Worm (Caenorhabditis elegans) whole organism, young adult: ENCODE results near the gene fut-4.
A peak's percentile ranks its signal among the peaks of the same experiment; 100 is the strongest.

Experiments used
- F37B4.10 ChIP-seq: fragments of 200-800 bp; sonication (Bioruptor generic); IDR thresholded peaks from 2 replicates; pipeline ENCODE4 v1.3.6; 2022; ENCODE audit warnings: missing genetic modification characterization, missing compliant biosample characterization
- F57C9.4 ChIP-seq: sonication (generic microtip); optimal IDR thresholded peaks from 2 replicates; lab custom pipeline; 2017; ENCODE audit warnings: mild to moderate bottlenecking, missing genetic modification characterization, missing compliant biosample characterization
- Y53G8AR.9 ChIP-seq: fragments of 200-800 bp; sonication (Bioruptor generic); conservative IDR thresholded peaks from 2 replicates; pipeline ENCODE4 v1.3.6; 2022; ENCODE audit warnings: missing genetic modification reagents, missing genetic modification characterization, missing compliant biosample characterization
- Y67H2A.10 ChIP-seq: fragments of 200-800 bp; sonication (Bioruptor generic); conservative IDR thresholded peaks from 2 replicates; pipeline ENCODE4 v1.3.6; 2022; ENCODE audit warnings: missing genetic modification reagents, missing genetic modification characterization, missing compliant biosample characterization
- ama-1 ChIP-seq, 3 experiments: fragments of 150-350 bp in 1 of 3; sonication (generic microtip) in 2 of 3; optimal IDR thresholded peaks; 2 replicates each; lab custom pipeline; 2014 to 2018; ENCODE audit warnings: missing biosample characterization in 2 of 3, missing genetic modification characterization in 2 of 3, missing genetic modification reagents in 2 of 3
- aptf-3 ChIP-seq: fragments of 200-800 bp; sonication (Bioruptor generic); IDR thresholded peaks from 2 replicates; pipeline ENCODE4 v1.3.6; 2022; ENCODE audit warnings: missing genetic modification characterization, missing compliant biosample characterization
- bed-2 ChIP-seq: fragments of 200-800 bp; sonication (Bioruptor generic); IDR thresholded peaks from 2 replicates; pipeline ENCODE4 v1.3.6; 2022; ENCODE audit warnings: missing genetic modification reagents, missing genetic modification characterization, missing compliant biosample characterization
- cebp-1 ChIP-seq, 2 experiments: fragments of 200-800 bp in 1 of 2; sonication (Bioruptor generic) in 1 of 2; sonication (generic microtip) in 1 of 2; IDR thresholded peaks in 1 of 2; optimal IDR thresholded peaks in 1 of 2; 2 replicates each; pipeline versions ENCODE4 v1.3.6 to Lab custom; 2017 to 2022; ENCODE audit warnings: missing compliant biosample characterization in 2 of 2, missing genetic modification characterization in 2 of 2, mild to moderate bottlenecking in 1 of 2, missing genetic modification reagents in 1 of 2, moderate library complexity in 1 of 2
- cebp-2 ChIP-seq: fragments of 200-800 bp; sonication (Bioruptor generic); IDR thresholded peaks from 2 replicates; pipeline ENCODE4 v1.3.6; 2022; ENCODE audit warnings: missing genetic modification characterization, missing compliant biosample characterization
- ceh-27 ChIP-seq: fragments of 200-800 bp; sonication (Bioruptor generic); optimal IDR thresholded peaks from 2 replicates; lab custom pipeline; 2018; ENCODE audit warnings: mild to moderate bottlenecking, missing genetic modification characterization, moderate library complexity, missing compliant biosample characterization
- dpff-1 ChIP-seq: sonication (generic microtip); optimal IDR thresholded peaks from 2 replicates; lab custom pipeline; 2017; ENCODE audit warnings: mild to moderate bottlenecking, missing genetic modification characterization, missing compliant biosample characterization
- dpl-1 ChIP-seq: fragments of 150-350 bp; optimal IDR thresholded peaks from 2 replicates; lab custom pipeline; 2014; ENCODE audit warnings: missing biosample characterization, missing genetic modification reagents, missing genetic modification characterization
- egrh-3 ChIP-seq: fragments of 200-800 bp; sonication (Bioruptor generic); IDR thresholded peaks from 2 replicates; pipeline ENCODE4 v1.3.6; 2022; ENCODE audit warnings: missing genetic modification reagents, missing genetic modification characterization, missing compliant biosample characterization
- hmg-1.2 ChIP-seq: fragments of 200-800 bp; sonication (Bioruptor generic); IDR thresholded peaks from 2 replicates; pipeline ENCODE4 v1.3.6; 2022; ENCODE audit warnings: missing genetic modification reagents, missing genetic modification characterization, missing compliant biosample characterization
- let-607 ChIP-seq, 2 experiments: fragments of 200-800 bp in 1 of 2; sonication (Bioruptor generic) in 1 of 2; sonication (generic microtip) in 1 of 2; optimal IDR thresholded peaks; 2 replicates each; lab custom pipeline; 2016 to 2018; ENCODE audit warnings: mild to moderate bottlenecking in 2 of 2, missing compliant biosample characterization in 2 of 2, missing genetic modification characterization in 2 of 2, moderate library complexity in 2 of 2, missing genotype in 1 of 2
- lin-54 ChIP-seq: fragments of 200-800 bp; sonication (Bioruptor generic); optimal IDR thresholded peaks from 2 replicates; lab custom pipeline; 2018; ENCODE audit warnings: mild to moderate bottlenecking, missing genetic modification characterization, missing compliant biosample characterization
- lsl-1 ChIP-seq: fragments of 200-800 bp; sonication (Bioruptor generic); optimal IDR thresholded peaks from 2 replicates; lab custom pipeline; 2018; ENCODE audit warnings: mild to moderate bottlenecking, missing genetic modification characterization, moderate library complexity, missing compliant biosample characterization
- madf-10 ChIP-seq: sonication (generic microtip); optimal IDR thresholded peaks from 2 replicates; lab custom pipeline; 2016; ENCODE audit warnings: mild to moderate bottlenecking, missing genetic modification characterization, missing compliant biosample characterization
- madf-6 ChIP-seq: fragments of 200-800 bp; sonication (Bioruptor generic); IDR thresholded peaks from 2 replicates; pipeline ENCODE4 v1.3.6; 2022; ENCODE audit warnings: missing genetic modification reagents, missing genetic modification characterization, missing compliant biosample characterization
- mcd-1 ChIP-seq: fragments of 200-800 bp; sonication (Bioruptor generic); IDR thresholded peaks from 2 replicates; pipeline ENCODE4 v1.3.6; 2022; ENCODE audit warnings: missing genetic modification reagents, missing genetic modification characterization, missing compliant biosample characterization
- nhr-120 ChIP-seq: fragments of 200-800 bp; sonication (Bioruptor generic); IDR thresholded peaks from 2 replicates; pipeline ENCODE4 v1.3.6; 2022; ENCODE audit warnings: missing genetic modification characterization, missing compliant biosample characterization
- nhr-179 ChIP-seq: sonication (generic microtip); optimal IDR thresholded peaks from 2 replicates; lab custom pipeline; 2016; ENCODE audit warnings: mild to moderate bottlenecking, missing genetic modification characterization, missing compliant biosample characterization
- pbrm-1 ChIP-seq: fragments of 200-800 bp; sonication (Bioruptor generic); IDR thresholded peaks from 2 replicates; pipeline ENCODE4 v1.3.6; 2022; ENCODE audit warnings: missing genetic modification reagents, missing genetic modification characterization, missing compliant biosample characterization
- pha-4 ChIP-seq: fragments of 150-350 bp; sonication (generic microtip); optimal IDR thresholded peaks from 2 replicates; lab custom pipeline; 2014; ENCODE audit warnings: missing biosample characterization, missing genetic modification reagents, missing genetic modification characterization
- rcor-1 ChIP-seq: fragments of 200-800 bp; sonication (Bioruptor generic); IDR thresholded peaks from 2 replicates; pipeline ENCODE4 v1.3.6; 2022; ENCODE audit warnings: missing genetic modification reagents, missing genetic modification characterization, missing compliant biosample characterization
- tbp1 ChIP-seq: fragments of 200-800 bp; sonication (Bioruptor generic); optimal IDR thresholded peaks from 2 replicates; lab custom pipeline; 2018; ENCODE audit warnings: mild to moderate bottlenecking, missing genetic modification characterization, missing compliant biosample characterization
- zfh-2 ChIP-seq: fragments of 200-800 bp; sonication (Bioruptor generic); conservative IDR thresholded peaks from 2 replicates; pipeline ENCODE4 v1.3.6; 2022; ENCODE audit warnings: missing genetic modification reagents, missing genetic modification characterization, missing compliant biosample characterization
- ztf-18 ChIP-seq: sonication (generic microtip); optimal IDR thresholded peaks from 2 replicates; lab custom pipeline; 2016; ENCODE audit warnings: missing genotype, mild to moderate bottlenecking, missing genetic modification characterization, missing compliant biosample characterization

The fut-4 gene

DNA sequence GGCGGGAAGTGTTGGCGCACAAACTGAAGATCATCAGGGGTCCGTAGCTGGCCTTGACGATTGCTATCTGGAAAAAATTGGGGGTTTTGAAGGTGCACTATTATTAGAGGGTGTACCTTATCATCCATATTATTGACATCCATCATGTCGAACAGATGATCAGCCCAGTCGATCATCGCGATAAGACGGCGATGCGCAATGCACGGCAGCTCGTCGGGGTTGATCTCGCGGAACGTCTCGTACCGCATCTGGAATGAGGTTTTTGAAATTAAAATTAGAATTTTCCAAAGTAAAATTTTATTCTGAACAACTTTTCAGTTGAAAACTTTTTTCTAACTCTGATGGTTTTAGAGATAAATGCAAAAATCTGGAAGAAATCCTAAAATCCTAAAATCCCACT lies 24.4 kb downstream of the fut-4 start:
- TF ChIP-seq nhr-120 (GFP tag; lab: Robert Waterston, UW) (no peak), ama-1 (optimal IDR thresholded peaks at IDR 0.05; lab: Kevin White, UChicago) (no peak), ama-1 (GFP tag; optimal IDR thresholded peaks at IDR 0.05; lab: Kevin White, UChicago) (no peak), pbrm-1 (GFP tag; lab: Robert Waterston, UW) (no peak), Y67H2A.10 (GFP tag; lab: Robert Waterston, UW) (no peak), pha-4 (tag; lab: Kevin White, UChicago) (no peak), aptf-3 (GFP tag; lab: Robert Waterston, UW) (no peak)

DNA sequence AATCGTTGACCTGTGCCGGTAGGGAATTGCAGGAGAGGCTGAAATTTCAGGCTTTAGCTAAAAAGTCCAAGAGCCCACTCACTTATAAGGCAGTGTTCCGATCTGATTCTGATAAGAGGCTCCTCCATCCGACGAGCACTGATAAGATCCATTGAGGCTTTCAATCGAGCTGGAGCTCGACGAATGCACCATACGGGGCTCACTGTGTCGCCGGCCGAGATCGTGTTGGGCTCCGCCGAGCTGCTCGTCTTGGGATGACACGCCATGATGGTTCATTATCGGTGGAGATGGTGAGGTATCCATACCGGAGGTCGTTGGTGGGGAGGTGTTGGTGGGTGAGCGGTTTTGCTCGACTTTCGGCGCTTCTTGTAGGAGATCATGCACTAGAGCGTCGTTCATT lies 25.9 kb downstream of the fut-4 start:
- no peak for TF ChIP-seq madf-10 (tag; lab: Kevin White, UChicago)
- TF ChIP-seq zfh-2, result peak; percentile 56

DNA sequence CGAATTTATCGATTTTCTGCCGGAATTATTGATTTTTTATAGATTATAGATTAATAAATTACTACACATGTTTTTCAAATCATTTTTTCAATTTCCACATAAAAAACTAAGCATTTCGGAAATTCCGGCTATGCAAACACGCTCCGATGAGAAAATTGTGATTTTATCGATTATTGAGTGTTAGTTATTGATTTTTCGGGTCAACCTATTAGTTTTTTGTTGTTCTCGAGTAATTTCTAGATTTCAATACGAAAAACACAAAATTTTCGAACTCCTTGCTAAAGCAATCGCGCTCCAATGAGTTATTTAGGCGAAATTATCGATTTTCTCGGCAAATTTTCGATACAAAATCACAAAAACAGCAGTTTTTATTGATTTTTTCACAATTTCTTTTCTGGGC lies 26.9 kb downstream of the fut-4 start:
- TF ChIP-seq bed-2, result no peak
- no peak for TF ChIP-seq Y67H2A.10 (GFP tag; lab: Robert Waterston, UW)
- TF ChIP-seq rcor-1 (GFP tag; lab: Robert Waterston, UW), result no peak
- no peak for TF ChIP-seq dpl-1
- no peak for TF ChIP-seq dpff-1 (tag; lab: Kevin White, UChicago)
- TF ChIP-seq Y53G8AR.9, result no peak
- TF ChIP-seq ceh-27 (GFP tag; lab: Kevin White, UChicago), result no peak
- TF ChIP-seq zfh-2, result no peak

DNA sequence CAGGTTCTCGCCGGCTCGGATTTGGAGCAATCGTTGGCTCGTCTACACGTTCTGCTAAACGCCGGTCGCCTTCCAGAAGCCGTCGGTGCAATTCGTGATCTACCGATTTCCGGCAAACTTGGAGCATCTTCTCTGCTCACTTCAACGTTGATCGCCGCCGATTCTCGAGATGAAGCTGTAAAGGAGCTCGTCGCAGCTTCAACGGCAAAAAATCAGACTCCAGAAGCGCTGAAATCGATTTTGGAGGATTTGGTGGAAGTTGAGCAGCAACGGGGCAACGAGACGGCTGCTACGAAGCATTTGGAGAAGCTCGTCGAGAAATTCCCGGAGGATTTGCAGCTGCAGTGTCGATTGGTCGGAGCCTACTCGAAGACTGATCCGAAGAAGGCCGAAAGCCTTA lies 30.6 kb downstream of the fut-4 start:
- TF ChIP-seq nhr-179, result no peak
- peak; percentile 73 for TF ChIP-seq zfh-2

- TF ChIP-seq egrh-3 (GFP tag; lab: Robert Waterston, UW) (peak; percentile 25; the same call in 1 of the 2 replicates), madf-6 (GFP tag; lab: Robert Waterston, UW) (peak; percentile 26; the same call in 1 of the 2 replicates), F57C9.4 (tag; lab: Kevin White, UChicago) (no peak), zfh-2 (peak; percentile 66; the same call in 1 of the 2 replicates)
Observed at ce11 chrII:2787849-2788248, 34.5 kb downstream of the fut-4 start.

ce11 chrII:2787031-2787512 lies 35.3 kb downstream of the fut-4 start, which contains the start of the genes F08D12.12 and srpa-72:
TSS of gene F08D12.12 (minus strand) at chrII:2787081.
TSS of gene srpa-72 (plus strand) at chrII:2787481.
- TF ChIP-seq mcd-1 (GFP tag; lab: Robert Waterston, UW), result peak; percentile 54
- no peak for TF ChIP-seq cebp-1 (GFP tag; IDR thresholded peaks at IDR 0.05; lab: Robert Waterston, UW)
- peak; percentile 16 for TF ChIP-seq cebp-1 (tag; optimal IDR thresholded peaks at IDR 0.05; lab: Kevin White, UChicago)
- peak; percentile 30 for TF ChIP-seq tbp1 (GFP tag; lab: Kevin White, UChicago)
- TF ChIP-seq cebp-2 (GFP tag; lab: Robert Waterston, UW), result no peak
- TF ChIP-seq lsl-1 (GFP tag; lab: Kevin White, UChicago), result peak; percentile 6
- no peak for TF ChIP-seq ztf-18 (tag; lab: Kevin White, UChicago)
- TF ChIP-seq lin-54 (GFP tag; lab: Kevin White, UChicago), result peak; percentile 36
- TF ChIP-seq let-607 (tag; optimal IDR thresholded peaks at IDR 0.05; lab: Kevin White, UChicago), result peak; percentile 5 to 53
- TF ChIP-seq hmg-1.2 (GFP tag; lab: Robert Waterston, UW), result peak; percentile 34; the same call in 1 of the 2 replicates

DNA sequence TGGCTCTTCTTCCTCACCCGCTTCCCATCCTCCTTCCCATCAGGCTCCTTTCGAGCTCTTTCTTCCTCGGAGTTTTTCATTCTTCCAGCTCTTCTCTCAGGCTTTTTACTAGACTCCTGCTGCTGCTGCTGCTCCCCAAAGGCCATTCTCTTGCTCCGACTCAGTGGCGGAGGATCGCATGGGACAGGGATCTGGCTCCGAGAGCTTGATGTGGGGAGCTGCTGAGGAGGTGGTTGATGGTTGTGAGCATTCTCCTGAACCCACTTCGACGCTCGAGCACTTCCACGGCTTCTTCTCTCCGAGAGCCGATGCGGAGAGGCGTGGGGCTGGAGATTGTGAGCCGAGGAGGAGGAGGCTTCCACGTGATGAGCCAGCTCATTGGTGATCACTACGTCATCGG lies 36.5 kb downstream of the fut-4 start:
- TF ChIP-seq mcd-1 (GFP tag; lab: Robert Waterston, UW) (no peak), zfh-2 (peak; percentile 88), F37B4.10 (0 out of 2 replicates have a peak, but pooled peaks have one; percentile 64), egrh-3 (GFP tag; lab: Robert Waterston, UW) (peak; percentile 86; the same call in 1 of the 2 replicates)
